Worm (Caenorhabditis elegans) whole organism, late embryonic: Measurements from ENCODE around the gene gasr-8.
A peak's percentile ranks its signal among the peaks of the same experiment; 100 is the strongest.

Source experiments
- C08G9.2 ChIP-seq: sonication (generic microtip); optimal IDR thresholded peaks from 2 replicates; lab custom pipeline; 2016; ENCODE audit warnings: mild to moderate bottlenecking, missing genetic modification characterization, moderate library complexity, missing compliant biosample characterization
- C38D4.7 ChIP-seq: fragments of 200-800 bp; sonication (Bioruptor generic); optimal IDR thresholded peaks from 2 replicates; lab custom pipeline; 2018; ENCODE audit warnings: mild to moderate bottlenecking, missing genetic modification characterization, moderate library complexity, missing compliant biosample characterization
- K02D7.2 ChIP-seq: sonication (generic microtip); optimal IDR thresholded peaks from 2 replicates; lab custom pipeline; 2017; ENCODE audit warnings: mild to moderate bottlenecking, missing genetic modification characterization, missing compliant biosample characterization
- T23F11.4 ChIP-seq: fragments of 200-800 bp; sonication (Bioruptor generic); optimal IDR thresholded peaks from 2 replicates; lab custom pipeline; 2018; ENCODE audit warnings: mild to moderate bottlenecking, missing genetic modification characterization, missing compliant biosample characterization
- ahr-1 ChIP-seq: sonication (generic microtip); optimal IDR thresholded peaks from 2 replicates; lab custom pipeline; 2016; ENCODE audit warnings: missing genetic modification characterization, missing compliant biosample characterization
- ceh-14 ChIP-seq: sonication (generic microtip); optimal IDR thresholded peaks from 2 replicates; lab custom pipeline; 2016; ENCODE audit warnings: missing genotype, missing genetic modification characterization, missing compliant biosample characterization
- ceh-18 ChIP-seq: sonication (generic microtip); optimal IDR thresholded peaks from 2 replicates; lab custom pipeline; 2016; ENCODE audit warnings: missing genetic modification characterization, missing compliant biosample characterization
- ceh-19 ChIP-seq: fragments of 200-800 bp; sonication (Bioruptor generic); optimal IDR thresholded peaks from 2 replicates; lab custom pipeline; 2018; ENCODE audit warnings: mild to moderate bottlenecking, missing genetic modification characterization, missing compliant biosample characterization
- ceh-2 ChIP-seq: sonication (generic microtip); optimal IDR thresholded peaks from 2 replicates; lab custom pipeline; 2016; ENCODE audit warnings: missing genotype, missing genetic modification characterization, missing compliant biosample characterization
- ceh-22 ChIP-seq: sonication (generic microtip); optimal IDR thresholded peaks from 2 replicates; lab custom pipeline; 2017; ENCODE audit warnings: missing biosample characterization, missing genetic modification characterization
- ceh-24 ChIP-seq: sonication (generic microtip); optimal IDR thresholded peaks from 2 replicates; lab custom pipeline; 2016; ENCODE audit warnings: mild to moderate bottlenecking, missing genetic modification characterization, missing compliant biosample characterization
- ceh-31 ChIP-seq: sonication (generic microtip); optimal IDR thresholded peaks from 2 replicates; lab custom pipeline; 2016; ENCODE audit warnings: missing genetic modification characterization, missing compliant biosample characterization
- ceh-45 ChIP-seq: fragments of 200-800 bp; sonication (Bioruptor generic); IDR thresholded peaks from 2 replicates; pipeline ENCODE4 v1.3.6; 2022; ENCODE audit warnings: missing genetic modification reagents, missing genetic modification characterization, missing compliant biosample characterization
- ceh-48 ChIP-seq: sonication (generic microtip); optimal IDR thresholded peaks from 2 replicates; lab custom pipeline; 2016; ENCODE audit warnings: missing genetic modification characterization, inconsistent platforms, missing compliant biosample characterization
- dmd-4 ChIP-seq: sonication (generic microtip); optimal IDR thresholded peaks from 2 replicates; lab custom pipeline; 2016; ENCODE audit warnings: borderline replicate concordance, missing genetic modification characterization, missing compliant biosample characterization
- dve-1 ChIP-seq: sonication (generic microtip); optimal IDR thresholded peaks from 2 replicates; lab custom pipeline; 2017; ENCODE audit warnings: antibody characterized with exemption, mild to moderate bottlenecking, missing genetic modification characterization, missing compliant biosample characterization
- elt-2 ChIP-seq: sonication (generic microtip); optimal IDR thresholded peaks from 2 replicates; lab custom pipeline; 2016; ENCODE audit warnings: missing genetic modification reagents, missing genetic modification characterization, missing compliant biosample characterization
- fax-1 ChIP-seq: sonication (generic microtip); optimal IDR thresholded peaks from 2 replicates; lab custom pipeline; 2016; ENCODE audit warnings: missing genotype, missing genetic modification characterization, missing compliant biosample characterization
- fkh-10 ChIP-seq: fragments of 150-350 bp; optimal IDR thresholded peaks from 2 replicates; lab custom pipeline; 2014; ENCODE audit warnings: missing biosample characterization, missing genetic modification reagents, missing genetic modification characterization
- fkh-6 ChIP-seq: sonication (generic microtip); optimal IDR thresholded peaks from 2 replicates; lab custom pipeline; 2016; ENCODE audit warnings: missing genetic modification characterization, missing compliant biosample characterization
- hlh-13 ChIP-seq: fragments of 200-800 bp; sonication (Bioruptor generic); optimal IDR thresholded peaks from 2 replicates; lab custom pipeline; 2018; ENCODE audit warnings: mild to moderate bottlenecking, missing genetic modification characterization, missing compliant biosample characterization
- hlh-15 ChIP-seq: sonication (generic microtip); optimal IDR thresholded peaks from 2 replicates; lab custom pipeline; 2016; ENCODE audit warnings: missing genetic modification characterization, missing compliant biosample characterization
- hlh-6 ChIP-seq: sonication (generic microtip); optimal IDR thresholded peaks from 2 replicates; lab custom pipeline; 2016; ENCODE audit warnings: missing genotype, missing genetic modification characterization, missing compliant biosample characterization
- hlh-8 ChIP-seq: sonication (generic microtip); optimal IDR thresholded peaks from 2 replicates; lab custom pipeline; 2016; ENCODE audit warnings: missing genotype, missing genetic modification characterization, missing compliant biosample characterization
- lim-6 ChIP-seq: sonication (generic microtip); optimal IDR thresholded peaks from 2 replicates; lab custom pipeline; 2016; ENCODE audit warnings: missing genetic modification characterization, missing compliant biosample characterization
- madf-2 ChIP-seq: sonication (generic microtip); optimal IDR thresholded peaks from 2 replicates; lab custom pipeline; 2017; ENCODE audit warnings: missing genetic modification characterization, missing compliant biosample characterization
- nfya-1 ChIP-seq: sonication (generic microtip); optimal IDR thresholded peaks from 2 replicates; lab custom pipeline; 2017; ENCODE audit warnings: missing genetic modification characterization, mild to moderate bottlenecking, missing compliant biosample characterization, antibody characterized with exemption, moderate library complexity
- nhr-11 ChIP-seq: fragments of 150-350 bp; optimal IDR thresholded peaks from 2 replicates; lab custom pipeline; 2014; ENCODE audit warnings: missing biosample characterization, missing genetic modification characterization
- nhr-232 ChIP-seq: sonication (generic microtip); optimal IDR thresholded peaks from 2 replicates; lab custom pipeline; 2016; ENCODE audit warnings: missing genetic modification characterization, missing compliant biosample characterization
- pag-3 ChIP-seq: sonication (generic microtip); optimal IDR thresholded peaks from 2 replicates; lab custom pipeline; 2016; ENCODE audit warnings: missing compliant biosample characterization, missing genetic modification characterization, borderline replicate concordance
- pat-9 ChIP-seq: fragments of 200-800 bp; sonication (Bioruptor generic); optimal IDR thresholded peaks from 2 replicates; lab custom pipeline; 2018; ENCODE audit warnings: mild to moderate bottlenecking, missing genetic modification characterization, moderate library complexity, missing compliant biosample characterization
- pax-1 ChIP-seq: fragments of 150-350 bp; optimal IDR thresholded peaks from 2 replicates; lab custom pipeline; 2014; ENCODE audit warnings: missing biosample characterization, missing genetic modification characterization
- pqm-1 ChIP-seq: sonication (generic microtip); optimal IDR thresholded peaks from 2 replicates; lab custom pipeline; 2016; ENCODE audit warnings: missing genetic modification characterization, missing compliant biosample characterization
- pros-1 ChIP-seq: fragments of 150-350 bp; optimal IDR thresholded peaks from 2 replicates; lab custom pipeline; 2014; ENCODE audit warnings: missing biosample characterization, missing genetic modification reagents, missing genetic modification characterization
- sdc-2 ChIP-seq: sonication (generic microtip); optimal IDR thresholded peaks from 2 replicates; lab custom pipeline; 2016; ENCODE audit warnings: missing genotype, missing genetic modification characterization, missing compliant biosample characterization
- sox-2 ChIP-seq: fragments of 200-800 bp; sonication (Bioruptor generic); IDR thresholded peaks from 2 replicates; pipeline ENCODE4 v1.3.6; 2022; ENCODE audit warnings: missing genetic modification reagents, missing genetic modification characterization, missing compliant biosample characterization
- syd-9 ChIP-seq: sonication (generic microtip); optimal IDR thresholded peaks from 2 replicates; lab custom pipeline; 2016; ENCODE audit warnings: mild to moderate bottlenecking, missing genetic modification characterization, moderate library complexity, missing compliant biosample characterization
- tbx-2 ChIP-seq: sonication (generic microtip); optimal IDR thresholded peaks from 2 replicates; lab custom pipeline; 2016; ENCODE audit warnings: missing genetic modification characterization, missing compliant biosample characterization
- ttx-3 ChIP-seq: sonication (generic microtip); optimal IDR thresholded peaks from 2 replicates; lab custom pipeline; 2016; ENCODE audit warnings: missing genetic modification reagents, missing genetic modification characterization, missing compliant biosample characterization
- unc-3 ChIP-seq, 2 experiments: fragments of 200-800 bp in 1 of 2; sonication (Bioruptor generic) in 1 of 2; sonication (generic microtip) in 1 of 2; conservative IDR thresholded peaks in 1 of 2; optimal IDR thresholded peaks in 1 of 2; 2 replicates each; pipeline versions ENCODE4 v1.3.6 to Lab custom; 2016 to 2022; ENCODE audit warnings: missing compliant biosample characterization in 2 of 2, missing genetic modification characterization in 2 of 2, missing genetic modification reagents in 1 of 2
- unc-42 ChIP-seq: sonication (generic microtip); optimal IDR thresholded peaks from 2 replicates; lab custom pipeline; 2016; ENCODE audit warnings: missing genotype, missing genetic modification characterization, missing compliant biosample characterization
- unc-55 ChIP-seq: sonication (generic microtip); optimal IDR thresholded peaks from 2 replicates; lab custom pipeline; 2017; ENCODE audit warnings: missing biosample characterization, missing genetic modification reagents, missing genetic modification characterization
- unc-86 ChIP-seq: sonication (generic microtip); optimal IDR thresholded peaks from 2 replicates; lab custom pipeline; 2016; ENCODE audit warnings: missing genetic modification characterization, missing compliant biosample characterization
- zip-5 ChIP-seq: sonication (generic microtip); optimal IDR thresholded peaks from 2 replicates; lab custom pipeline; 2016; ENCODE audit warnings: missing genetic modification characterization, missing compliant biosample characterization
- ztf-16 ChIP-seq: sonication (generic microtip); optimal IDR thresholded peaks from 2 replicates; lab custom pipeline; 2017; ENCODE audit warnings: missing genetic modification characterization, missing compliant biosample characterization

Gene gasr-8

DNA sequence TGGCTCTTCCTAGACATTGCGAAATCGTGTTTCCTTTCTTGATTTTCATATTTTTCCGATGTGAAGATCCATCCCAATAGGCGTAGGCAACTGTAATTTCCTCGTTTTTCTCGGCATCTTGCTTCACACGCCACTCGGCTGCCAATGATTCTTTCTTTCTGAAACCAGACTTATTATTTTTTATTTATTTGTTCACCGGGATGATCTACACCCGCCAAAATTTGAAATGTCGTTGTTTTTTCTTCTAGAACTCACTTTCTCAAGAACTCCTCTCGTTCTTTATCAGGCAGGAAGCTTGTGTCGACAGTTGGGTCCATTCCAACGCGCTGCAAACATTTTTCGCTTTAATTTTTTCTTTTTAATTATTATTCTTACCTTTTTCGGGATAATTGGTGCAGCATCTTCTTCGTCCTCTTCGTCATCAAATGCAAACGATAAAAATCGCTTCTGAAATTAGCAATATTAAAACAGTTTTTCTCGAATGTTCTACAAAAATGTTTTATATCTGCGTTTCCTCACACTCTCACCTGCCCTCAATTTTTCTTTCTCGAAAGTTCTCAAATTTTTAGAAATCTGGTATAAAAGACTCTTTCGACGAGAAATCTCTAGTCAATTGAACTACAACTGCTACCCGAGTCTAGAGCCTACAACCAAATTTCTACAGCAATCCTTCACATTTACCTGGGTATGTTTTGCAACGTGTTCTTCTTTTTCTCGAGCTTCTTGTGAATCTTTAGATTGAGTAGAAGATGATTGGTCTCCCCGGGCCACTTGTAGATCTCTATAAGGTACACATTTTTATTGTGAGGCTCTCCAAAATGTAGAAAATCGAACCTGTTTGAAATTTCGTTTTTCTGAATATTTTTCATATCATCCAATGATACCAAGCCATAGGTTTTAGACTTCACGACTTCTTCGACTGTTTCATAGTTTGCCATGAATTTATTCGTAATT is 4.3 kb upstream of the gasr-8 start, which contains the start of gene hsp-90:
hsp-90 (plus strand) TSS at position 560 of the 954 bp plus-strand sequence.
- TF ChIP-seq dmd-4 (tag; lab: Kevin White, UChicago) (no peak), ceh-18 (tag; lab: Kevin White, UChicago) (no peak), ceh-31 (tag; lab: Kevin White, UChicago) (no peak), C38D4.7 (GFP tag; lab: Kevin White, UChicago) (no peak), T23F11.4 (GFP tag; lab: Kevin White, UChicago) (no peak), tbx-2 (tag; lab: Kevin White, UChicago) (no peak), ceh-14 (tag; lab: Kevin White, UChicago) (no peak), hlh-6 (tag; lab: Kevin White, UChicago) (no peak), ttx-3 (tag; lab: Kevin White, UChicago) (no peak), nhr-11 (no peak), unc-86 (tag; lab: Kevin White, UChicago) (no peak), hlh-15 (tag; lab: Kevin White, UChicago) (no peak), sdc-2 (no peak), nhr-232 (tag; lab: Kevin White, UChicago) (no peak), hlh-8 (tag; lab: Kevin White, UChicago) (no peak), zip-5 (tag; lab: Kevin White, UChicago) (no peak)

DNA sequence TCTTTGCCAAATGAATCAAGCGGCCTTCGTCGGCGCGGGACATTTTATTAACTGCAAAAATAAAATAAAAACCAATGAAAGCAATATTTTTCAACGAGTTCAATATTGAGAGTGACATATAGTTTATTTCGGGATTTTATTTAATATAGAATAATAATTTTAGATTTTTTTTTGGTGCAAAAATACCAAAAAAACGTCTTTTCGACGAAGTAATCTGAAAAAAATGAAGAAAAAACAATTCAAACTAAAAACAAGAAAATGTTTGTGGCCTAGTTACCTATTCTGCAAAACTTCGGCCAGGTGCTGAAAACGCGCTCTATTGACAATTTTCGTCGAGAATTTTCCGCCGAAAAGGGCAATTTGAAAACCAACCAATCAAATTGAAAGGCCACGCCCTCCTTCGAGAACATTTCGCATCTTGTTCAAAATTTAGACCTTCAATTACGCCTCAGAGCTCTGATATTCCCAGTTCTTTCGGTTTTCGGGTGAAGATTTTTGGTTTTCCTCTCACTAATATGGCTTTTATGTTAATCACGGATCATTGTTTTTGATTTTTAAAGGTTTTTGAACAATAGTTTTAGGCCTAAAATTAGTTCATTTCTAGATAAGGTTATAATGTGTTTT is 3.4 kb upstream of the gasr-8 start, which contains the start of gene C47E8.4:
C47E8.4 (minus strand) TSS at position 51 of the 624 bp plus-strand sequence.
- peak; percentile 100 for TF ChIP-seq nfya-1
- no peak for TF ChIP-seq nhr-11
- TF ChIP-seq C38D4.7 (GFP tag; lab: Kevin White, UChicago) = no peak
- no peak for TF ChIP-seq pat-9
- no peak for TF ChIP-seq ceh-22 (tag; lab: Kevin White, UChicago)
- peak; percentile 93 for TF ChIP-seq ceh-18 (tag; lab: Kevin White, UChicago)
- no peak for TF ChIP-seq K02D7.2 (tag; lab: Kevin White, UChicago)
- peak; percentile 64 for TF ChIP-seq sdc-2
- TF ChIP-seq hlh-13 (GFP tag; lab: Kevin White, UChicago) = no peak
- peak; percentile 30 for TF ChIP-seq fkh-10 (GFP tag; lab: Kevin White, UChicago)
- peak; percentile 93 for TF ChIP-seq dve-1 (tag; lab: Kevin White, UChicago)
- no peak for TF ChIP-seq dmd-4 (tag; lab: Kevin White, UChicago)
- TF ChIP-seq ceh-48 (tag; lab: Kevin White, UChicago) = peak; percentile 12
- peak; percentile 92 for TF ChIP-seq hlh-8 (tag; lab: Kevin White, UChicago)
- peak; percentile 85 for TF ChIP-seq elt-2 (tag; lab: Kevin White, UChicago)
- TF ChIP-seq tbx-2 (tag; lab: Kevin White, UChicago) = peak; percentile 97
- peak; percentile 85 for TF ChIP-seq pqm-1 (tag; lab: Kevin White, UChicago)
- TF ChIP-seq unc-86 (tag; lab: Kevin White, UChicago) = peak; percentile 82
- peak; percentile 69 for TF ChIP-seq fkh-6
- no peak for TF ChIP-seq ceh-24 (tag; lab: Kevin White, UChicago)
- TF ChIP-seq ceh-2 (tag; lab: Kevin White, UChicago) = peak; percentile 96
- TF ChIP-seq ztf-16 (tag; lab: Kevin White, UChicago) = peak; percentile 63
- TF ChIP-seq lim-6 (tag; lab: Kevin White, UChicago) = peak; percentile 50
- TF ChIP-seq ceh-45 (GFP tag; lab: Robert Waterston, UW) = no peak
- TF ChIP-seq syd-9 = peak; percentile 53
- no peak for TF ChIP-seq ceh-19
- peak; percentile 81 for TF ChIP-seq unc-55 (GFP tag; lab: Kevin White, UChicago)
- peak; percentile 99 for TF ChIP-seq C08G9.2 (tag; lab: Kevin White, UChicago)
- TF ChIP-seq madf-2 (tag; lab: Kevin White, UChicago) = no peak
- peak; percentile 64 for TF ChIP-seq pros-1 (tag; lab: Kevin White, UChicago)
- peak; percentile 96 for TF ChIP-seq unc-42 (tag; lab: Kevin White, UChicago)
- peak; percentile 73 for TF ChIP-seq fax-1 (tag; lab: Kevin White, UChicago)
- TF ChIP-seq T23F11.4 (GFP tag; lab: Kevin White, UChicago) = no peak
- 0 out of 2 replicates have a peak, but pooled peaks have one; percentile 17 for TF ChIP-seq unc-3 (GFP tag; conservative IDR thresholded peaks at IDR 0.05; lab: Robert Waterston, UW)
- TF ChIP-seq unc-3 (tag; optimal IDR thresholded peaks at IDR 0.05; lab: Kevin White, UChicago) = peak; percentile 72
- TF ChIP-seq ahr-1 (tag; lab: Kevin White, UChicago) = no peak
- no peak for TF ChIP-seq nhr-232 (tag; lab: Kevin White, UChicago)
- TF ChIP-seq pax-1 (tag; lab: Kevin White, UChicago) = peak; percentile 87
- TF ChIP-seq sox-2 = peak; percentile 49
- no peak for TF ChIP-seq pag-3 (tag; lab: Kevin White, UChicago)
